Fruit fly (Drosophila melanogaster) whole organism, prepupa: Measurements from ENCODE around the gene Polr3H.

Experiments used
- Blimp-1 ChIP-seq: fragments of 200-800 bp; sonication (Bioruptor generic); optimal IDR thresholded peaks from 3 replicates; lab custom pipeline; 2017; ENCODE audit warnings: missing biosample characterization, missing genetic modification characterization, mild to moderate bottlenecking, moderate library complexity, missing genetic modification reagents
- CG10669 ChIP-seq: fragments of 200-800 bp; sonication (Bioruptor generic); optimal IDR thresholded peaks from 3 replicates; lab custom pipeline; 2018; ENCODE audit warnings: missing biosample characterization, mild to moderate bottlenecking, missing genetic modification characterization, moderate library complexity
- CG16779 ChIP-seq: fragments of 200-800 bp; sonication (Bioruptor generic); optimal IDR thresholded peaks from 3 replicates; lab custom pipeline; 2017; ENCODE audit warnings: missing biosample characterization, mild to moderate bottlenecking, missing genetic modification characterization
- Ets21C ChIP-seq: fragments of 200-800 bp; sonication (Bioruptor generic); optimal IDR thresholded peaks from 3 replicates; lab custom pipeline; 2016; ENCODE audit warnings: missing biosample characterization, missing genetic modification characterization
- Smox ChIP-seq: fragments of 200-800 bp; sonication (Bioruptor generic); optimal IDR thresholded peaks from 3 replicates; lab custom pipeline; 2016; ENCODE audit warnings: missing biosample characterization, missing genetic modification characterization
- Sox15 ChIP-seq: fragments of 200-800 bp; sonication (Bioruptor generic); optimal IDR thresholded peaks from 3 replicates; lab custom pipeline; 2016; ENCODE audit warnings: missing biosample characterization, missing genetic modification characterization
- cyc ChIP-seq: fragments of 200-800 bp; sonication (Bioruptor generic); optimal IDR thresholded peaks from 3 replicates; lab custom pipeline; 2016; ENCODE audit warnings: missing biosample characterization, missing genetic modification characterization
- topi ChIP-seq: fragments of 200-800 bp; sonication (Bioruptor generic); optimal IDR thresholded peaks from 3 replicates; lab custom pipeline; 2016; ENCODE audit warnings: missing biosample characterization, missing genetic modification characterization

DNA sequence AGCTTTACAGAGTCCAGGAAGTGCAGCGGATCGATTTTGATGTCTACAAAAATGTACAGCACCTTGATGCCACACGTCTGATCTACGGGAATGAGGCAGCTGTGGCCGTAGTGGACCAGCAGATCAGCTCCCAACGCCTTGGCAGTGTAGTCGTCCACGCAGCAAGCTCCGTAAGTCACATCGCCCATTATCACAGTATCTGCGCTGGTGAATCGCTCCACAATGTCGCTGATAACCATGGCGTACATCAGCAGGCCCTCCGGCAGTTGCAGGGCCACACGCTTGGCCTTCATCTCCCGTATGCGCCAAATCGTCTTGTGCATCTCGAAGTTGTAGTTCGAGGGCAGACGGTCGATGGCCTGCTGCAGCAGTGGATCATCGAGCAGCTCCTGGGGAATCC, 46.5 kb downstream of the Polr3H start:
- TF ChIP-seq Blimp-1, result no peak
- TF ChIP-seq Smox (GFP tag; lab: Kevin White, UChicago), result no peak
- TF ChIP-seq CG10669, result no peak
- TF ChIP-seq Ets21C, result no peak
- TF ChIP-seq CG16779 (tag; lab: Kevin White, UChicago), result no peak
- no peak for TF ChIP-seq topi (GFP tag; lab: Kevin White, UChicago)
- no peak for TF ChIP-seq Sox15 (GFP tag; lab: Kevin White, UChicago)
- TF ChIP-seq cyc (GFP tag; lab: Kevin White, UChicago), result no peak
